Fruit fly (Drosophila melanogaster): Measurements from ENCODE around the gene CG13994.
A peak's percentile ranks its signal among the peaks of the same experiment; 100 is the strongest.

Gene CG13994

dm6 chr2L:6109313-6109847 lies 46.6 kb downstream of the CG13994 start (continued):
- TF ChIP-seq cas (GFP tag; IDR thresholded peaks at IDR 0.05): no peak
- no peak for TF ChIP-seq MTF-1 (GFP tag; optimal IDR thresholded peaks at IDR 0.05; ENCODE audit: borderline replicate concordance)
- TF ChIP-seq CG14710 (tag; optimal IDR thresholded peaks at IDR 0.05): no peak
- TF ChIP-seq CG6272 (GFP tag; IDR thresholded peaks at IDR 0.05): no peak
- no peak for TF ChIP-seq vfl (GFP tag; optimal IDR thresholded peaks at IDR 0.05)
- TF ChIP-seq Eip74EF (GFP tag; optimal IDR thresholded peaks at IDR 0.05): no peak
- TF ChIP-seq CTCF (GFP tag; optimal IDR thresholded peaks at IDR 0.05): no peak
- TF ChIP-seq sens (GFP tag): peak; percentile 8
- TF ChIP-seq az2 (GFP tag; optimal IDR thresholded peaks at IDR 0.05): no peak
- TF ChIP-seq CG16815 (GFP tag; optimal IDR thresholded peaks at IDR 0.05): no peak
- TF ChIP-seq chinmo (GFP tag; IDR thresholded peaks at IDR 0.05; ENCODE audit: partially characterized antibody): 0 out of 4 replicates have a peak, but pooled peaks have one; percentile 31
- TF ChIP-seq peb (GFP tag; IDR thresholded peaks at IDR 0.05): no peak
- no peak for TF ChIP-seq CG1233 (GFP tag; optimal IDR thresholded peaks at IDR 0.05)
- TF ChIP-seq gcm (GFP tag; optimal IDR thresholded peaks at IDR 0.05): no peak
- no peak for TF ChIP-seq aop (GFP tag; IDR thresholded peaks at IDR 0.05)
- no peak for TF ChIP-seq phol (tag; optimal IDR thresholded peaks at IDR 0.05)
- TF ChIP-seq fd3F (GFP tag; optimal IDR thresholded peaks at IDR 0.05): no peak
- no peak for TF ChIP-seq CG9876 (GFP tag; optimal IDR thresholded peaks at IDR 0.05)
- TF ChIP-seq CG12744 (GFP tag; optimal IDR thresholded peaks at IDR 0.05): no peak
- TF ChIP-seq CG10209 (GFP tag; optimal IDR thresholded peaks at IDR 0.05): no peak
- TF ChIP-seq caup (GFP tag; optimal IDR thresholded peaks at IDR 0.05; ENCODE audit: severe bottlenecking): no peak
- no peak for TF ChIP-seq CG8388 (GFP tag; optimal IDR thresholded peaks at IDR 0.05)
- TF ChIP-seq CG2889 (GFP tag; IDR thresholded peaks at IDR 0.05): no peak
- TF ChIP-seq CG16863 (GFP tag; optimal IDR thresholded peaks at IDR 0.05): no peak
- no peak for TF ChIP-seq fu2 (GFP tag; optimal IDR thresholded peaks at IDR 0.05)
- TF ChIP-seq amos (GFP tag; IDR thresholded peaks at IDR 0.05; ENCODE audit: partially characterized antibody): no peak
- no peak for TF ChIP-seq gro (GFP tag; optimal IDR thresholded peaks at IDR 0.05)
- TF ChIP-seq crol (GFP tag; IDR thresholded peaks at IDR 0.05): peak; percentile 72
- TF ChIP-seq CG13894 (tag; optimal IDR thresholded peaks at IDR 0.05): peak; percentile 2
- no peak for TF ChIP-seq twi (tag; optimal IDR thresholded peaks at IDR 0.05)
- no peak for TF ChIP-seq zen2 (GFP tag; IDR thresholded peaks at IDR 0.05; ENCODE audit: partially characterized antibody)
- no peak for TF ChIP-seq C15 (GFP tag; IDR thresholded peaks at IDR 0.05)
- TF ChIP-seq bowl (GFP tag; IDR thresholded peaks at IDR 0.05): no peak
- no peak for TF ChIP-seq CG4730 (GFP tag; IDR thresholded peaks at IDR 0.05)
- no peak for TF ChIP-seq chn (GFP tag; optimal IDR thresholded peaks at IDR 0.05)
- TF ChIP-seq maf-S (GFP tag; optimal IDR thresholded peaks at IDR 0.05): no peak
- no peak for TF ChIP-seq run (tag; optimal IDR thresholded peaks at IDR 0.05)
- no peak for TF ChIP-seq kay (GFP tag; optimal IDR thresholded peaks at IDR 0.05)
- no peak for TF ChIP-seq ttk (GFP tag; IDR thresholded peaks at IDR 0.05)
- no peak for TF ChIP-seq nerfin-1 (tag; optimal IDR thresholded peaks at IDR 0.05)
- TF ChIP-seq CG8359 (GFP tag; optimal IDR thresholded peaks at IDR 0.05; ENCODE audit: borderline replicate concordance): no peak
- peak; percentile 38 for TF ChIP-seq Jarid2 (GFP tag; optimal IDR thresholded peaks at IDR 0.05)
- no peak for TF ChIP-seq insv (GFP tag; optimal IDR thresholded peaks at IDR 0.05)
- TF ChIP-seq Trl (optimal IDR thresholded peaks at IDR 0.05): peak; percentile 32 to 56
- TF ChIP-seq Trl (GFP tag; optimal IDR thresholded peaks at IDR 0.05): no peak
- no peak for TF ChIP-seq CG8290 (GFP tag; optimal IDR thresholded peaks at IDR 0.05)
- TF ChIP-seq CG8290 (tag; optimal IDR thresholded peaks at IDR 0.05): peak in 1 of 2 experiments; percentile 12
- TF ChIP-seq CG18011 (GFP tag; optimal IDR thresholded peaks at IDR 0.05): no peak
- TF ChIP-seq ewg (GFP tag; optimal IDR thresholded peaks at IDR 0.05): peak; percentile 79
- TF ChIP-seq nau (GFP tag; optimal IDR thresholded peaks at IDR 0.05): no peak

All from whole organism, embryonic.